Fruit fly (Drosophila melanogaster) whole organism, pupa: ENCODE measurements around the gene CG4073.

Experiments
- CG10348 ChIP-seq: fragments of 200-800 bp; sonication (Bioruptor generic); IDR thresholded peaks from 2 replicates; pipeline ENCODE4 v1.3.6; 2022; ENCODE audit warnings: missing biosample characterization, missing genetic modification characterization
- CG12605 ChIP-seq: fragments of 200-800 bp; sonication (Bioruptor generic); IDR thresholded peaks from 2 replicates; pipeline ENCODE4 v1.3.6; 2022; ENCODE audit warnings: missing biosample characterization, missing genetic modification characterization
- CG13204 ChIP-seq: fragments of 200-800 bp; sonication (Bioruptor generic); optimal IDR thresholded peaks from 2 replicates; lab custom pipeline; 2018; ENCODE audit warnings: missing biosample characterization, mild to moderate bottlenecking, missing genetic modification characterization, moderate library complexity
- CG14655 ChIP-seq: fragments of 200-800 bp; sonication (Bioruptor generic); optimal IDR thresholded peaks from 3 replicates; lab custom pipeline; 2017; ENCODE audit warnings: mild to moderate bottlenecking, missing biosample characterization, missing genetic modification reagents, missing genetic modification characterization
- CG15710 ChIP-seq: fragments of 200-800 bp; sonication (Bioruptor generic); optimal IDR thresholded peaks from 2 replicates; lab custom pipeline; 2018; ENCODE audit warnings: missing biosample characterization, mild to moderate bottlenecking, missing genetic modification characterization, moderate library complexity
- CG17806 ChIP-seq: fragments of 200-800 bp; sonication (Bioruptor generic); optimal IDR thresholded peaks from 2 replicates; lab custom pipeline; 2018; ENCODE audit warnings: missing biosample characterization, mild to moderate bottlenecking, missing genetic modification characterization, moderate library complexity
- CG32121 ChIP-seq: fragments of 200-800 bp; sonication (Bioruptor generic); IDR thresholded peaks from 2 replicates; pipeline ENCODE4 v1.3.6; 2022; ENCODE audit warnings: missing biosample characterization, missing genetic modification characterization
- CG34367 ChIP-seq: fragments of 200-800 bp; sonication (Bioruptor generic); optimal IDR thresholded peaks from 2 replicates; lab custom pipeline; 2018; ENCODE audit warnings: missing biosample characterization, mild to moderate bottlenecking, missing genetic modification characterization
- CG4496 ChIP-seq: fragments of 200-800 bp; sonication (Bioruptor generic); IDR thresholded peaks from 3 replicates; pipeline ENCODE4 v1.3.6; 2022; ENCODE audit warnings: missing biosample characterization, missing genetic modification characterization
- CG8159 ChIP-seq: fragments of 200-800 bp; sonication (Bioruptor generic); optimal IDR thresholded peaks from 3 replicates; lab custom pipeline; 2018; ENCODE audit warnings: missing biosample characterization, mild to moderate bottlenecking, missing genetic modification characterization, moderate library complexity
- CG8301 ChIP-seq: fragments of 200-800 bp; sonication (Bioruptor generic); optimal IDR thresholded peaks from 2 replicates; lab custom pipeline; 2018; ENCODE audit warnings: missing biosample characterization, mild to moderate bottlenecking, missing genetic modification characterization
- CG9948 ChIP-seq: fragments of 200-800 bp; sonication (Bioruptor generic); optimal IDR thresholded peaks from 2 replicates; lab custom pipeline; 2018; ENCODE audit warnings: missing biosample characterization, mild to moderate bottlenecking, missing genetic modification characterization, moderate library complexity
- D1 ChIP-seq: fragments of 200-800 bp; sonication (Bioruptor generic); optimal IDR thresholded peaks from 2 replicates; lab custom pipeline; 2018; ENCODE audit warnings: missing biosample characterization, mild to moderate bottlenecking, missing genetic modification characterization, moderate library complexity
- EcR ChIP-seq: fragments of 200-800 bp; sonication (Bioruptor generic); optimal IDR thresholded peaks from 3 replicates; lab custom pipeline; 2019; ENCODE audit warnings: missing biosample characterization, missing genetic modification characterization, mild to moderate bottlenecking, moderate library complexity, missing genetic modification reagents
- Ets98B ChIP-seq: fragments of 200-800 bp; sonication (Bioruptor generic); IDR thresholded peaks from 2 replicates; pipeline ENCODE4 v1.3.6; 2022; ENCODE audit warnings: missing biosample characterization, missing genetic modification characterization
- Pif1A ChIP-seq: fragments of 200-800 bp; sonication (Bioruptor generic); optimal IDR thresholded peaks from 3 replicates; lab custom pipeline; 2016; ENCODE audit warnings: missing biosample characterization, missing genetic modification characterization
- Pif1B ChIP-seq: fragments of 200-800 bp; sonication (Bioruptor generic); optimal IDR thresholded peaks from 3 replicates; lab custom pipeline; 2016; ENCODE audit warnings: missing biosample characterization, missing genetic modification characterization
- Snoo ChIP-seq: fragments of 200-800 bp; sonication (Bioruptor generic); optimal IDR thresholded peaks from 3 replicates; lab custom pipeline; 2017; ENCODE audit warnings: missing biosample characterization, mild to moderate bottlenecking, missing genetic modification characterization, inconsistent platforms
- fd96Ca ChIP-seq: fragments of 200-800 bp; sonication (Bioruptor generic); IDR thresholded peaks from 3 replicates; pipeline ENCODE4 v1.3.6; 2022; ENCODE audit warnings: missing biosample characterization, missing genetic modification characterization
- gl ChIP-seq: fragments of 200-800 bp; sonication (Bioruptor generic); optimal IDR thresholded peaks from 2 replicates; lab custom pipeline; 2018; ENCODE audit warnings: missing biosample characterization, mild to moderate bottlenecking, missing genetic modification characterization

Gene CG4073

DNA sequence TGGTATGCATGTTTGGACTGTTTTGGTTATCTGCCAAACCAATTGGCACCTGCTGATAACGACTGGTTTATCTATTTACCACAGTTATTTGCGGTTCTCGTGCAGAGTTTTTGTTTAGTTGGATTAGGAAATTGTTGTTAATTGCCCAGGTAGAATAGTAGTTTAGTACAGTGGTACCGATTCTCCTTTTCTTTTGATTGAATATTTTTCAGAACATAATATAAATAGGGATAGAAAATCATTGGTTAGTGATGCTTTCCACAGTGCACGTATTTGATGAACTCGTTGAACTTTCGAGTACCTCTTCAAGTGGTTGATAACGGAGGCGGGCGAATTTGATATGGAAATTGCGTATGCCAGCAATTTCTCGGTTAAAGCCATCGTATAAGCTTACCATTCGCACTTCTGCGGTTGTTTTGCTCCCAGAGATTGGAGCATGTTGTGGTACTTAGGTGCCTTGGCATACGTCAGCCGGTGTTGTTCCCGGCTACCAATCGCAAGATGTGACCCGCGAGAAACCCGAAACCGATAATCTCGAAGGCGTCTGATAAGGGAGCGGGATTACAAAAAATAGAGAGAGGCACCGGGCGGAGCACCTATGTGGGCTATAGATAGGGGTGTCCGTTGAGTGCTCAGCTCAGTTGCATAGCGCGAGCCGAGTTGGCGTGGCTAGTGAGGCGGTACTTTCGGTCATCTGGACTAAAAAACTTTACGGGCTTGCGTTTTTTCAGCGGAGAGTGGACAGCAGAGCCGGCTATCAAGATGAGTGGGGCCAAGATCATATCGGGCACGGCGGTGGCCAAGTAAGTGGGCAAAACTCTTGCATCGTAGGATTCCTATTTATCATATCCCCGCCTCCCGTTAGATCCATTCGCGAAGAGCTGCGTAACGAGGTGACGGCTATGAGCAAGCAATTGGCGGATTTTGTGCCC, 15.3 kb upstream of the CG4073 start:
- TF ChIP-seq D1 (tag; lab: Kevin White, UChicago) = no peak
- no peak for TF ChIP-seq CG13204 (GFP tag; lab: Kevin White, UChicago)
- TF ChIP-seq fd96Ca (GFP tag; lab: Robert Waterston, UW) = no peak
- no peak for TF ChIP-seq CG14655 (GFP tag; lab: Kevin White, UChicago)
- TF ChIP-seq CG15710 (tag; lab: Kevin White, UChicago) = no peak
- TF ChIP-seq Pif1B (GFP tag; lab: Kevin White, UChicago) = no peak
- no peak for TF ChIP-seq Snoo (tag; lab: Kevin White, UChicago)

dm6 chr3R:10700638-10701037, 14.0 kb upstream of the CG4073 start:
- TF ChIP-seq EcR (GFP tag; lab: Kevin White, UChicago) (no peak), CG14655 (GFP tag; lab: Kevin White, UChicago) (no peak), CG4496 (GFP tag; lab: Robert Waterston, UW) (no peak), CG13204 (GFP tag; lab: Kevin White, UChicago) (no peak), Ets98B (no peak), fd96Ca (GFP tag; lab: Robert Waterston, UW) (no peak), CG12605 (GFP tag; lab: Robert Waterston, UW) (no peak), D1 (tag; lab: Kevin White, UChicago) (no peak), CG15710 (tag; lab: Kevin White, UChicago) (no peak), gl (tag; lab: Kevin White, UChicago) (no peak), CG17806 (tag; lab: Kevin White, UChicago) (no peak), CG34367 (tag; lab: Kevin White, UChicago) (no peak), Pif1A (GFP tag; lab: Kevin White, UChicago) (no peak), CG9948 (tag; lab: Kevin White, UChicago) (no peak), CG10348 (no peak), Pif1B (GFP tag; lab: Kevin White, UChicago) (no peak)
- TF ChIP-seq, all 21 proteins: peak for 0

- TF ChIP-seq CG15710 (tag; lab: Kevin White, UChicago) = no peak
- no peak for TF ChIP-seq fd96Ca (GFP tag; lab: Robert Waterston, UW)
- TF ChIP-seq CG10348 = no peak
- TF ChIP-seq CG13204 (GFP tag; lab: Kevin White, UChicago) = no peak
- TF ChIP-seq CG12605 (GFP tag; lab: Robert Waterston, UW) = no peak
- TF ChIP-seq Pif1B (GFP tag; lab: Kevin White, UChicago) = no peak
- no peak for TF ChIP-seq Snoo (tag; lab: Kevin White, UChicago)
- no peak for TF ChIP-seq Pif1A (GFP tag; lab: Kevin White, UChicago)
- no peak for TF ChIP-seq CG14655 (GFP tag; lab: Kevin White, UChicago)
- TF ChIP-seq EcR (GFP tag; lab: Kevin White, UChicago) = no peak
- TF ChIP-seq CG4496 (GFP tag; lab: Robert Waterston, UW) = no peak
- no peak for TF ChIP-seq Ets98B
- no peak for TF ChIP-seq CG8159
- TF ChIP-seq CG32121 = no peak
- no peak for TF ChIP-seq CG17806 (tag; lab: Kevin White, UChicago)
- no peak for TF ChIP-seq CG9948 (tag; lab: Kevin White, UChicago)
- TF ChIP-seq gl (tag; lab: Kevin White, UChicago) = no peak
- TF ChIP-seq CG8301 (tag; lab: Kevin White, UChicago) = no peak
These were observed 9.6 kb upstream of the CG4073 start, which contains the start of gene CG31391 for dm6 chr3R:10704975-10705374. CG31391 (minus strand) TSS chr3R:10705075.

DNA sequence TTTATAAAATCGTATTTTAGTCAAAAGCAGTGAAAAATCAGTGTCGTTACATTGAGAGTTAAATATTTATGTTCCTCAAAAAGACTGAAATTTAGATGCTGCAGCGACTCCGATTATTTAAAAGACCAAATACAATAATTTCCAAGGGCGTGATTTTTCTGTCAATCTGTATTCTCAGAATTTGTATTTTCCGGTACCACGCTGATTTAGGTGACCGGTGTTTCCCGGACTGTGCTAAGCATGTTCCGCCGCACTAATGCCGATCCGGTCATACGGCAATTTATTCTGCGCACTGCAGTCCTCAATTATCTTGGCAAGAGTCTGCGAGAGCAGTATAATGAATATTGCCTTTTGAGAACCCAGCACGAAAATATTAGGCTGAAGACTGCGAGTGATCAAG, 7.8 kb upstream of the CG4073 start, which contains the start of the genes CG31467 and CG14684:
CG31467 (minus strand) TSS at position 101 of the 400 bp plus-strand sequence.
CG14684 (plus strand) TSS at position 212 of the 400 bp plus-strand sequence.
- no peak for TF ChIP-seq CG32121
- TF ChIP-seq CG8159 = no peak
- no peak for TF ChIP-seq CG17806 (tag; lab: Kevin White, UChicago)
- no peak for TF ChIP-seq D1 (tag; lab: Kevin White, UChicago)
- no peak for TF ChIP-seq Snoo (tag; lab: Kevin White, UChicago)
- TF ChIP-seq CG9948 (tag; lab: Kevin White, UChicago) = no peak
- TF ChIP-seq Pif1A (GFP tag; lab: Kevin White, UChicago) = no peak
- TF ChIP-seq CG15710 (tag; lab: Kevin White, UChicago) = no peak

- no peak for TF ChIP-seq CG17806 (tag; lab: Kevin White, UChicago)
These were observed 6.4 kb upstream of the CG4073 start, which contains the start of gene CG31278 for dm6 chr3R:10708169-10708568. CG31278 (minus strand) TSS chr3R:10708340.

- TF ChIP-seq CG14655 (GFP tag; lab: Kevin White, UChicago) (no peak), fd96Ca (GFP tag; lab: Robert Waterston, UW) (no peak), Pif1B (GFP tag; lab: Kevin White, UChicago) (no peak), Snoo (tag; lab: Kevin White, UChicago) (no peak), EcR (GFP tag; lab: Kevin White, UChicago) (no peak), CG8159 (no peak), CG13204 (GFP tag; lab: Kevin White, UChicago) (no peak)
These were observed 5.3 kb upstream of the CG4073 start, which contains the start of gene CG31373 for dm6 chr3R:10709264-10709663. CG31373 (minus strand) TSS chr3R:10709364.
